Fruit fly (Drosophila melanogaster): ENCODE measurements around the gene CG33500.

CG33500 gene

DNA sequence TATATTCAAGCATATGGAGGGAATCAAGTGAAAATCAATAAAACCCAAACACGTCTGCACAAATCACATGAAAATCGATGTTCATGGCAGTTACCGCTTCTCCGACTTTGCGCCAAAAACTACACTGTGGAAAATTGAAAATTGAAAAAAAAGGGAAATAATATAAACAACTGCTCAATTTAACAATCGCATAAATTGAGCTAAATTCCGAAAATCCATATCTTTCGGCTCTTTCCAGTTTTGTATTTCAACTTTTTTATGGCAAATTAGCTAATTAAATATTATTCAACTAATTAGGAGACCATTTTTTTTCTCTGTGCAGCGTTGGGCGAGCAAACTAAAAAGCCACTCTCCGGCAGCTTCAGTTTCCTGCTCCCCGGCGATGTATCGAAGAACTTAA, 24.0 kb upstream of the CG33500 start (continued):
- TF ChIP-seq Blimp-1 (GFP tag; optimal IDR thresholded peaks at IDR 0.05) (peak; percentile 59), rib (GFP tag; IDR thresholded peaks at IDR 0.05) (no peak), Elba2 (GFP tag; optimal IDR thresholded peaks at IDR 0.05) (no peak), her (GFP tag; optimal IDR thresholded peaks at IDR 0.05) (no peak), pum (GFP tag; optimal IDR thresholded peaks at IDR 0.05) (no peak), crc (GFP tag; optimal IDR thresholded peaks at IDR 0.05) (no peak), Kr (GFP tag; optimal IDR thresholded peaks at IDR 0.05) (no peak), MESR4 (GFP tag; optimal IDR thresholded peaks at IDR 0.05) (no peak), CG9215 (GFP tag; IDR thresholded peaks at IDR 0.05) (no peak), CG4730 (GFP tag; IDR thresholded peaks at IDR 0.05) (no peak), CG10209 (GFP tag; optimal IDR thresholded peaks at IDR 0.05) (peak; percentile 6), pan (optimal IDR thresholded peaks at IDR 0.05) (no peak), pan (GFP tag; optimal IDR thresholded peaks at IDR 0.05 in 1 of 2, IDR thresholded peaks at IDR 0.05 in 1 of 2) (peak in 1 of 2 experiments; percentile 44), gro (GFP tag; optimal IDR thresholded peaks at IDR 0.05) (no peak), tin (GFP tag; optimal IDR thresholded peaks at IDR 0.05) (peak; percentile 52), Lim3 (GFP tag; IDR thresholded peaks at IDR 0.05) (no peak), sc (optimal IDR thresholded peaks at IDR 0.05) (no peak), sc (GFP tag; optimal IDR thresholded peaks at IDR 0.05) (no peak), grau (tag; optimal IDR thresholded peaks at IDR 0.05) (peak; percentile 6), Neu2 (GFP tag; optimal IDR thresholded peaks at IDR 0.05; ENCODE audit: borderline replicate concordance) (no peak), Ets65A (GFP tag) (peak; percentile 33), bab2 (GFP tag; optimal IDR thresholded peaks at IDR 0.05) (peak; percentile 30), CG7928 (GFP tag; optimal IDR thresholded peaks at IDR 0.05) (no peak), hth (optimal IDR thresholded peaks at IDR 0.05) (no peak), Pdp1 (GFP tag; optimal IDR thresholded peaks at IDR 0.05) (peak in 1 of 2 experiments; percentile 9), MTF-1 (GFP tag; optimal IDR thresholded peaks at IDR 0.05; ENCODE audit: borderline replicate concordance) (no peak), scrt (GFP tag; optimal IDR thresholded peaks at IDR 0.05) (peak; percentile 17), CG6689 (GFP tag; IDR thresholded peaks at IDR 0.05) (no peak), Sox100B (GFP tag; optimal IDR thresholded peaks at IDR 0.05) (peak; percentile 39), CG13296 (GFP tag; optimal IDR thresholded peaks at IDR 0.05) (peak; percentile 2), vfl (GFP tag; optimal IDR thresholded peaks at IDR 0.05) (no peak), shn (GFP tag; optimal IDR thresholded peaks at IDR 0.05) (no peak), bigmax (GFP tag; optimal IDR thresholded peaks at IDR 0.05) (no peak), Scr (GFP tag; IDR thresholded peaks at IDR 0.05; ENCODE audit: partially characterized antibody) (no peak), CG30431 (GFP tag; optimal IDR thresholded peaks at IDR 0.05) (no peak), CG7786 (GFP tag; optimal IDR thresholded peaks at IDR 0.05) (no peak), dmrt11E (tag; optimal IDR thresholded peaks at IDR 0.05) (no peak), gsb-n (tag; optimal IDR thresholded peaks at IDR 0.05) (no peak), Dref (GFP tag; IDR thresholded peaks at IDR 0.05) (no peak), org-1 (GFP tag; optimal IDR thresholded peaks at IDR 0.05) (peak; percentile 11), CG32767 (GFP tag; IDR thresholded peaks at IDR 0.05) (no peak), Trl (optimal IDR thresholded peaks at IDR 0.05) (no peak), Trl (GFP tag; optimal IDR thresholded peaks at IDR 0.05) (no peak), peb (GFP tag; IDR thresholded peaks at IDR 0.05) (no peak), CG9609 (GFP tag; optimal IDR thresholded peaks at IDR 0.05) (no peak), CG4424 (GFP tag; optimal IDR thresholded peaks at IDR 0.05) (peak; percentile 44), esg (GFP tag; conservative IDR thresholded peaks at IDR 0.05) (0 out of 2 replicates have a peak, but pooled peaks have one; percentile 5), Opbp (GFP tag; IDR thresholded peaks at IDR 0.05; ENCODE audit: partially characterized antibody) (no peak), CrebB (tag; optimal IDR thresholded peaks at IDR 0.05) (no peak), exex (tag; optimal IDR thresholded peaks at IDR 0.05) (no peak), tgo (GFP tag; IDR thresholded peaks at IDR 0.05) (no peak), Eip74EF (GFP tag; optimal IDR thresholded peaks at IDR 0.05) (peak in 1 of 2 experiments; percentile 33)

Data from whole organism, embryonic.